Comparison of ENCODE assay signal across 1 fruit fly cellular context in genomic region chr3R:25054451-25055188, dm6.
TF ChIP-seq lines count a peak whose summit lies in the region.

Gene CG31109 (minus strand): TSS chr3R:25054653.

TF ChIP-seq in whole organism, embryonic, 481 proteins besides CTCF, POLR2A, EP300 and RAD21 (continued from another document):
- TF ChIP-seq lola (GFP tag; optimal IDR thresholded peaks at IDR 0.05; lab: Kevin White, UChicago) (peak in 1 of 3 experiments; percentile 5), shn (GFP tag; optimal IDR thresholded peaks at IDR 0.05; lab: Kevin White, UChicago) (no peak), CG33213 (GFP tag; optimal IDR thresholded peaks at IDR 0.05; lab: Kevin White, UChicago) (no peak), Myb (GFP tag; optimal IDR thresholded peaks at IDR 0.05; lab: Kevin White, UChicago) (peak; percentile 86), tgo (GFP tag; IDR thresholded peaks at IDR 0.05; lab: Robert Waterston, UW) (no peak), Hsf (GFP tag; optimal IDR thresholded peaks at IDR 0.05; lab: Kevin White, UChicago) (peak; percentile 2), hb (GFP tag; IDR thresholded peaks at IDR 0.05; lab: Robert Waterston, UW; ENCODE audit: partially characterized antibody) (no peak), HLH3B (GFP tag; IDR thresholded peaks at IDR 0.05; lab: Robert Waterston, UW) (no peak), kay (GFP tag; optimal IDR thresholded peaks at IDR 0.05; lab: Kevin White, UChicago) (no peak), CG17802 (tag; optimal IDR thresholded peaks at IDR 0.05; lab: Kevin White, UChicago) (no peak), gfzf (GFP tag; optimal IDR thresholded peaks at IDR 0.05; lab: Kevin White, UChicago) (peak; percentile 36), ara (GFP tag; IDR thresholded peaks at IDR 0.05; lab: Robert Waterston, UW) (no peak), crp (GFP tag; optimal IDR thresholded peaks at IDR 0.05; lab: Kevin White, UChicago) (peak; percentile 65 to 87), slou (GFP tag; optimal IDR thresholded peaks at IDR 0.05; lab: Kevin White, UChicago) (no peak), gcm2 (GFP tag; optimal IDR thresholded peaks at IDR 0.05; lab: Kevin White, UChicago) (no peak), Lim3 (GFP tag; IDR thresholded peaks at IDR 0.05; lab: Robert Waterston, UW) (no peak), jigr1 (GFP tag; IDR thresholded peaks at IDR 0.05; lab: Robert Waterston, UW) (no peak), pum (GFP tag; optimal IDR thresholded peaks at IDR 0.05; lab: Kevin White, UChicago) (peak; percentile 26), Deaf1 (tag; optimal IDR thresholded peaks at IDR 0.05; lab: Kevin White, UChicago) (no peak), CG1792 (GFP tag; optimal IDR thresholded peaks at IDR 0.05; lab: Kevin White, UChicago) (no peak), otp (GFP tag; IDR thresholded peaks at IDR 0.05; lab: Robert Waterston, UW) (no peak), CG13894 (tag; optimal IDR thresholded peaks at IDR 0.05; lab: Kevin White, UChicago) (peak; percentile 42), CG12942 (GFP tag; optimal IDR thresholded peaks at IDR 0.05; lab: Kevin White, UChicago) (no peak), Ets65A (GFP tag; lab: Kevin White, UChicago) (no peak), tll (GFP tag; optimal IDR thresholded peaks at IDR 0.05; lab: Kevin White, UChicago) (no peak), Antp (GFP tag; optimal IDR thresholded peaks at IDR 0.05; lab: Kevin White, UChicago) (no peak), CG16863 (GFP tag; optimal IDR thresholded peaks at IDR 0.05; lab: Kevin White, UChicago) (no peak), oc (tag; optimal IDR thresholded peaks at IDR 0.05; lab: Kevin White, UChicago) (no peak), CG9609 (GFP tag; optimal IDR thresholded peaks at IDR 0.05; lab: Kevin White, UChicago) (no peak), CG6175 (GFP tag; IDR thresholded peaks at IDR 0.05; lab: Robert Waterston, UW) (no peak), nerfin-2 (GFP tag; IDR thresholded peaks at IDR 0.05; lab: Robert Waterston, UW; ENCODE audit: partially characterized antibody) (no peak), kah (GFP tag; optimal IDR thresholded peaks at IDR 0.05; lab: Kevin White, UChicago) (no peak), repo (GFP tag; optimal IDR thresholded peaks at IDR 0.05; lab: Kevin White, UChicago) (no peak), z (GFP tag; IDR thresholded peaks at IDR 0.05; lab: Robert Waterston, UW) (no peak), caup (GFP tag; optimal IDR thresholded peaks at IDR 0.05; lab: Kevin White, UChicago; ENCODE audit: severe bottlenecking) (no peak), CG16813 (GFP tag; IDR thresholded peaks at IDR 0.05; lab: Robert Waterston, UW; ENCODE audit: partially characterized antibody) (peak; percentile 56; the same call in 2 of the 3 replicates), pb (GFP tag; optimal IDR thresholded peaks at IDR 0.05; lab: Kevin White, UChicago) (no peak), D19B (GFP tag; optimal IDR thresholded peaks at IDR 0.05; lab: Kevin White, UChicago) (no peak), Spps (tag; optimal IDR thresholded peaks at IDR 0.05; lab: Kevin White, UChicago) (no peak), ftz-f1 (GFP tag; optimal IDR thresholded peaks at IDR 0.05; lab: Kevin White, UChicago) (no peak), fd64A (GFP tag; optimal IDR thresholded peaks at IDR 0.05; lab: Kevin White, UChicago) (no peak), CG6272 (GFP tag; IDR thresholded peaks at IDR 0.05; lab: Robert Waterston, UW) (no peak), pfk (GFP tag; optimal IDR thresholded peaks at IDR 0.05; lab: Kevin White, UChicago) (peak; percentile 94), scrt (GFP tag; optimal IDR thresholded peaks at IDR 0.05; lab: Kevin White, UChicago) (no peak), Bgb (GFP tag; IDR thresholded peaks at IDR 0.05; lab: Robert Waterston, UW; ENCODE audit: partially characterized antibody) (peak; percentile 59), Ravus (GFP tag; IDR thresholded peaks at IDR 0.05; lab: Robert Waterston, UW) (no peak), CG4282 (GFP tag; optimal IDR thresholded peaks at IDR 0.05; lab: Kevin White, UChicago) (no peak), unpg (GFP tag; optimal IDR thresholded peaks at IDR 0.05; lab: Kevin White, UChicago) (no peak), Fer1 (GFP tag; optimal IDR thresholded peaks at IDR 0.05; lab: Kevin White, UChicago) (peak; percentile 7), CG33557 (GFP tag; optimal IDR thresholded peaks at IDR 0.05; lab: Kevin White, UChicago) (no peak), CG7271 (tag; optimal IDR thresholded peaks at IDR 0.05; lab: Kevin White, UChicago) (no peak), Optix (GFP tag; IDR thresholded peaks at IDR 0.05; lab: Robert Waterston, UW) (no peak), Eip74EF (GFP tag; optimal IDR thresholded peaks at IDR 0.05; lab: Kevin White, UChicago) (no peak), HmgD (GFP tag; optimal IDR thresholded peaks at IDR 0.05; lab: Kevin White, UChicago) (no peak), vnd (GFP tag; IDR thresholded peaks at IDR 0.05; lab: Robert Waterston, UW; ENCODE audit: partially characterized antibody) (no peak), Trl (optimal IDR thresholded peaks at IDR 0.05; lab: Kevin White, UChicago) (no peak), Trl (GFP tag; optimal IDR thresholded peaks at IDR 0.05; lab: Kevin White, UChicago) (peak; percentile 33), Meics (GFP tag; optimal IDR thresholded peaks at IDR 0.05; lab: Kevin White, UChicago) (peak; percentile 20), disco-r (GFP tag; optimal IDR thresholded peaks at IDR 0.05; lab: Kevin White, UChicago) (no peak), Scr (GFP tag; IDR thresholded peaks at IDR 0.05; lab: Robert Waterston, UW; ENCODE audit: partially characterized antibody) (peak; percentile 61), fd3F (GFP tag; optimal IDR thresholded peaks at IDR 0.05; lab: Kevin White, UChicago) (no peak)
